Worm (Caenorhabditis elegans) whole organism, mixed stage, embryonic: ENCODE data around the gene R07E5.19.

ENCODE experiments used
- M03D4.4 ChIP-seq: sonication (generic microtip); optimal IDR thresholded peaks from 2 replicates; lab custom pipeline; 2017; ENCODE audit warnings: mild to moderate bottlenecking, missing genetic modification characterization, missing compliant biosample characterization
- bed-3 ChIP-seq: fragments of 200-800 bp; sonication (Bioruptor generic); optimal IDR thresholded peaks from 3 replicates; lab custom pipeline; 2018; ENCODE audit warnings: mild to moderate bottlenecking, missing genetic modification characterization, moderate library complexity, missing compliant biosample characterization
- blmp-1 ChIP-seq: fragments of 150-350 bp; optimal IDR thresholded peaks from 2 replicates; lab custom pipeline; 2014; ENCODE audit warnings: missing biosample characterization, missing genetic modification characterization
- ceh-39 ChIP-seq: fragments of 150-350 bp; optimal IDR thresholded peaks from 2 replicates; lab custom pipeline; 2014; ENCODE audit warnings: missing biosample characterization, missing genetic modification characterization
- ceh-43 ChIP-seq: fragments of 200-800 bp; sonication (Bioruptor generic); optimal IDR thresholded peaks from 2 replicates; lab custom pipeline; 2018; ENCODE audit warnings: mild to moderate bottlenecking, missing genetic modification characterization, moderate library complexity, missing compliant biosample characterization
- ceh-83 ChIP-seq: fragments of 200-800 bp; sonication (Bioruptor generic); optimal IDR thresholded peaks from 2 replicates; lab custom pipeline; 2018; ENCODE audit warnings: mild to moderate bottlenecking, missing genetic modification characterization, missing compliant biosample characterization
- ces-1 ChIP-seq: fragments of 150-350 bp; optimal IDR thresholded peaks from 2 replicates; lab custom pipeline; 2014; ENCODE audit warnings: missing biosample characterization, missing genetic modification reagents, missing genetic modification characterization
- cnd-1 ChIP-seq: fragments of 200-800 bp; sonication (Bioruptor generic); optimal IDR thresholded peaks from 2 replicates; lab custom pipeline; 2018; ENCODE audit warnings: mild to moderate bottlenecking, missing genetic modification characterization, missing compliant biosample characterization
- drap-1 ChIP-seq: fragments of 200-800 bp; sonication (Bioruptor generic); optimal IDR thresholded peaks from 3 replicates; lab custom pipeline; 2018; ENCODE audit warnings: mild to moderate bottlenecking, missing genetic modification characterization, missing compliant biosample characterization
- elt-1 ChIP-seq: sonication (generic microtip); optimal IDR thresholded peaks from 2 replicates; lab custom pipeline; 2017; ENCODE audit warnings: missing genetic modification characterization, mild to moderate bottlenecking, missing compliant biosample characterization, antibody characterized with exemption, moderate library complexity, borderline replicate concordance; ENCODE audit not compliant: insufficient read depth
- flh-1 ChIP-seq: fragments of 200-800 bp; sonication (Bioruptor generic); optimal IDR thresholded peaks from 2 replicates; lab custom pipeline; 2018; ENCODE audit warnings: mild to moderate bottlenecking, missing genetic modification characterization, moderate library complexity, missing compliant biosample characterization
- ham-2 ChIP-seq: fragments of 200-800 bp; sonication (Bioruptor generic); optimal IDR thresholded peaks from 2 replicates; lab custom pipeline; 2018; ENCODE audit warnings: mild to moderate bottlenecking, missing genetic modification characterization, missing compliant biosample characterization
- lin-13 ChIP-seq: fragments of 150-350 bp; optimal IDR thresholded peaks from 2 replicates; lab custom pipeline; 2014; ENCODE audit warnings: missing biosample characterization, missing genetic modification characterization
- lin-32 ChIP-seq: fragments of 200-800 bp; sonication (Bioruptor generic); optimal IDR thresholded peaks from 2 replicates; lab custom pipeline; 2018; ENCODE audit warnings: mild to moderate bottlenecking, missing genetic modification characterization, missing compliant biosample characterization
- lsy-2 ChIP-seq: fragments of 150-350 bp; optimal IDR thresholded peaks from 2 replicates; lab custom pipeline; 2014; ENCODE audit warnings: missing biosample characterization, missing genetic modification characterization
- mab-5 ChIP-seq: fragments of 150-350 bp; optimal IDR thresholded peaks from 2 replicates; lab custom pipeline; 2014; ENCODE audit warnings: missing biosample characterization, missing genetic modification characterization
- mls-2 ChIP-seq: sonication (generic microtip); optimal IDR thresholded peaks from 2 replicates; lab custom pipeline; 2016; ENCODE audit warnings: mild to moderate bottlenecking, missing genetic modification characterization, moderate library complexity, missing compliant biosample characterization
- nhr-12 ChIP-seq: fragments of 150-350 bp; optimal IDR thresholded peaks from 2 replicates; lab custom pipeline; 2014; ENCODE audit warnings: missing biosample characterization, missing genetic modification characterization
- nhr-237 ChIP-seq: fragments of 150-350 bp; optimal IDR thresholded peaks from 2 replicates; lab custom pipeline; 2014; ENCODE audit warnings: missing biosample characterization, missing genetic modification characterization
- nhr-76 ChIP-seq: sonication (generic microtip); optimal IDR thresholded peaks from 2 replicates; lab custom pipeline; 2017; ENCODE audit warnings: missing biosample characterization, missing genetic modification characterization
- sem-2 ChIP-seq: fragments of 200-800 bp; sonication (Bioruptor generic); optimal IDR thresholded peaks from 2 replicates; lab custom pipeline; 2018; ENCODE audit warnings: mild to moderate bottlenecking, missing genetic modification characterization, missing compliant biosample characterization
- snpc-4 ChIP-seq: fragments of 150-350 bp; optimal IDR thresholded peaks from 2 replicates; lab custom pipeline; 2014; ENCODE audit warnings: missing biosample characterization, missing genetic modification characterization
- sptf-1 ChIP-seq: sonication (generic microtip); optimal IDR thresholded peaks from 2 replicates; lab custom pipeline; 2017; ENCODE audit warnings: mild to moderate bottlenecking, missing genetic modification characterization, moderate library complexity, missing compliant biosample characterization
- unc-120 ChIP-seq: sonication (generic microtip); optimal IDR thresholded peaks from 2 replicates; lab custom pipeline; 2017; ENCODE audit warnings: missing genetic modification characterization, missing compliant biosample characterization; ENCODE audit not compliant: poor library complexity, severe bottlenecking
- unc-62 ChIP-seq: fragments of 150-350 bp; optimal IDR thresholded peaks from 2 replicates; lab custom pipeline; 2014; ENCODE audit warnings: missing biosample characterization, missing genetic modification reagents, missing genetic modification characterization
- zip-8 ChIP-seq: fragments of 150-350 bp; optimal IDR thresholded peaks from 2 replicates; lab custom pipeline; 2014; ENCODE audit warnings: missing biosample characterization, missing genetic modification characterization
- ztf-11 ChIP-seq: fragments of 150-350 bp; optimal IDR thresholded peaks from 2 replicates; lab custom pipeline; 2014; ENCODE audit warnings: missing biosample characterization, missing genetic modification characterization

Gene R07E5.19

ce11 chrIII:4370585-4370984, 47.3 kb downstream of the R07E5.19 start, which contains the start of gene ckb-3:
ckb-3 (plus strand) TSS chrIII:4370885.
- no peak for TF ChIP-seq nhr-76
- TF ChIP-seq zip-8 (tag; lab: Kevin White, UChicago) = no peak
- no peak for TF ChIP-seq blmp-1 (tag; lab: Kevin White, UChicago)
- no peak for TF ChIP-seq bed-3 (GFP tag; lab: Kevin White, UChicago)
- TF ChIP-seq ztf-11 (tag; lab: Kevin White, UChicago) = no peak
- TF ChIP-seq snpc-4 (tag; lab: Kevin White, UChicago) = no peak
- TF ChIP-seq nhr-12 (tag; lab: Kevin White, UChicago) = no peak
- no peak for TF ChIP-seq mab-5
- no peak for TF ChIP-seq lsy-2 (tag; lab: Kevin White, UChicago)
- TF ChIP-seq elt-1 = no peak
- TF ChIP-seq ces-1 (GFP tag; lab: Kevin White, UChicago) = no peak
- no peak for TF ChIP-seq unc-62 (GFP tag; lab: Kevin White, UChicago)
- no peak for TF ChIP-seq nhr-237
- TF ChIP-seq lin-13 (tag; lab: Kevin White, UChicago) = no peak
- no peak for TF ChIP-seq flh-1 (GFP tag; lab: Kevin White, UChicago)
- TF ChIP-seq ceh-43 (GFP tag; lab: Kevin White, UChicago) = no peak
- no peak for TF ChIP-seq mls-2 (tag; lab: Kevin White, UChicago)

- TF ChIP-seq mls-2 (tag; lab: Kevin White, UChicago) = peak; percentile 88
- peak; percentile 68 for TF ChIP-seq M03D4.4 (tag; lab: Kevin White, UChicago)
- TF ChIP-seq lsy-2 (tag; lab: Kevin White, UChicago) = peak; percentile 7
- TF ChIP-seq sem-2 (GFP tag; lab: Kevin White, UChicago) = peak; percentile 50
- TF ChIP-seq ceh-83 (GFP tag; lab: Kevin White, UChicago) = peak; percentile 78
- peak; percentile 68 for TF ChIP-seq drap-1 (GFP tag; lab: Kevin White, UChicago)
- peak; percentile 53 for TF ChIP-seq ceh-43 (GFP tag; lab: Kevin White, UChicago)
- peak; percentile 80 for TF ChIP-seq sptf-1
- TF ChIP-seq lin-32 (GFP tag; lab: Kevin White, UChicago) = peak; percentile 32
- TF ChIP-seq flh-1 (GFP tag; lab: Kevin White, UChicago) = peak; percentile 36
- TF ChIP-seq ham-2 (GFP tag; lab: Kevin White, UChicago) = peak; percentile 79
- peak; percentile 43 for TF ChIP-seq bed-3 (GFP tag; lab: Kevin White, UChicago)
- TF ChIP-seq unc-120 (tag; lab: Kevin White, UChicago) = peak; percentile 73
- peak; percentile 73 for TF ChIP-seq cnd-1 (tag; lab: Kevin White, UChicago)
These were observed 48.5 kb downstream of the R07E5.19 start for ce11 chrIII:4369381-4369809.

ce11 chrIII:4367649-4368048, 50.2 kb downstream of the R07E5.19 start, which contains the start of gene ckb-2:
ckb-2 (plus strand) TSS chrIII:4367949.
- TF ChIP-seq nhr-76 (no peak), unc-120 (tag; lab: Kevin White, UChicago) (no peak), snpc-4 (tag; lab: Kevin White, UChicago) (no peak), mab-5 (no peak), lsy-2 (tag; lab: Kevin White, UChicago) (no peak), nhr-237 (no peak), ceh-43 (GFP tag; lab: Kevin White, UChicago) (no peak), unc-62 (GFP tag; lab: Kevin White, UChicago) (no peak), elt-1 (no peak), ceh-39 (tag; lab: Kevin White, UChicago) (no peak), zip-8 (tag; lab: Kevin White, UChicago) (no peak)
